Fruit fly (Drosophila melanogaster) whole organism, embryonic: ENCODE measurements around the gene frj.

Experiments
- Ada2b ChIP-seq: fragments of 200-800 bp; sonication (Bioruptor generic); IDR thresholded peaks from 2 replicates; pipeline ENCODE4 v1.3.6; 2022; ENCODE audit warnings: missing biosample characterization, missing genetic modification characterization
- Atf3 ChIP-seq: fragments of 200-800 bp; sonication (Bioruptor generic); optimal IDR thresholded peaks from 3 replicates; lab custom pipeline; 2016; ENCODE audit warnings: missing biosample characterization, missing genetic modification characterization
- CG10979 ChIP-seq: fragments of 200-800 bp; sonication (Bioruptor generic); optimal IDR thresholded peaks from 2 replicates; lab custom pipeline; 2018; ENCODE audit warnings: missing biosample characterization, mild to moderate bottlenecking, missing genetic modification characterization, moderate library complexity
- CG11085 ChIP-seq: fragments of 200-800 bp; sonication (Bioruptor generic); IDR thresholded peaks from 2 replicates; pipeline ENCODE4 v1.3.6; 2022; ENCODE audit warnings: missing biosample characterization, missing genetic modification characterization
- CG12219 ChIP-seq: fragments of 200-800 bp; sonication (Bioruptor generic); optimal IDR thresholded peaks from 3 replicates; lab custom pipeline; 2018; ENCODE audit warnings: missing biosample characterization, mild to moderate bottlenecking, missing genetic modification characterization
- CG12299 ChIP-seq: fragments of 200-800 bp; sonication (Bioruptor generic); optimal IDR thresholded peaks from 2 replicates; lab custom pipeline; 2018; ENCODE audit warnings: missing biosample characterization, mild to moderate bottlenecking, missing genetic modification characterization
- CG1233 ChIP-seq: fragments of 200-800 bp; sonication (Bioruptor generic); optimal IDR thresholded peaks from 4 replicates; lab custom pipeline; 2018; ENCODE audit warnings: missing biosample characterization, mild to moderate bottlenecking, missing genetic modification characterization
- CG15696 ChIP-seq: fragments of 200-800 bp; sonication (Bioruptor generic); optimal IDR thresholded peaks from 2 replicates; lab custom pipeline; 2019; ENCODE audit warnings: missing biosample characterization, mild to moderate bottlenecking, missing genetic modification characterization, moderate library complexity
- CG16779 ChIP-seq: fragments of 200-800 bp; sonication (Bioruptor generic); IDR thresholded peaks from 2 replicates; pipeline ENCODE4 v1.3.6; 2022; ENCODE audit warnings: missing biosample characterization, missing genetic modification characterization
- CG16815 ChIP-seq: fragments of 200-800 bp; sonication (Bioruptor generic); optimal IDR thresholded peaks from 3 replicates; lab custom pipeline; 2017; ENCODE audit warnings: missing biosample characterization, mild to moderate bottlenecking, missing genetic modification characterization
- CG16863 ChIP-seq: fragments of 200-800 bp; sonication (Bioruptor generic); optimal IDR thresholded peaks from 3 replicates; lab custom pipeline; 2016; ENCODE audit warnings: missing biosample characterization, missing genetic modification characterization
- CG17568 ChIP-seq: fragments of 200-800 bp; sonication (Bioruptor generic); optimal IDR thresholded peaks from 2 replicates; lab custom pipeline; 2018; ENCODE audit warnings: missing biosample characterization, mild to moderate bottlenecking, missing genetic modification characterization, moderate library complexity
- CG17802 ChIP-seq: fragments of 200-800 bp; sonication (Bioruptor generic); optimal IDR thresholded peaks from 2 replicates; lab custom pipeline; 2018; ENCODE audit warnings: missing biosample characterization, mild to moderate bottlenecking, missing genetic modification characterization, moderate library complexity
- CG18262 ChIP-seq: fragments of 200-800 bp; optimal IDR thresholded peaks from 3 replicates; lab custom pipeline; 2019; ENCODE audit warnings: missing biosample characterization, mild to moderate bottlenecking, missing genetic modification characterization, moderate library complexity
- CG2116 ChIP-seq: fragments of 200-800 bp; sonication (Bioruptor generic); optimal IDR thresholded peaks from 3 replicates; lab custom pipeline; 2018; ENCODE audit warnings: missing biosample characterization, mild to moderate bottlenecking, missing genetic modification characterization
- CG2202 ChIP-seq: fragments of 200-800 bp; sonication (Bioruptor generic); optimal IDR thresholded peaks from 2 replicates; lab custom pipeline; 2018; ENCODE audit warnings: missing biosample characterization, mild to moderate bottlenecking, missing genetic modification characterization
- CG2712 ChIP-seq: fragments of 200-800 bp; optimal IDR thresholded peaks from 3 replicates; lab custom pipeline; 2019; ENCODE audit warnings: missing biosample characterization, mild to moderate bottlenecking, missing genetic modification characterization, moderate library complexity
- CG4282 ChIP-seq: fragments of 200-800 bp; sonication (Bioruptor generic); optimal IDR thresholded peaks from 2 replicates; lab custom pipeline; 2016; ENCODE audit warnings: missing biosample characterization, missing genetic modification characterization
- CG7987 ChIP-seq: fragments of 200-800 bp; sonication (Bioruptor generic); optimal IDR thresholded peaks from 2 replicates; lab custom pipeline; 2018; ENCODE audit warnings: missing biosample characterization, mild to moderate bottlenecking, missing genetic modification characterization, moderate library complexity
- CG8089 ChIP-seq: fragments of 200-800 bp; sonication (Bioruptor generic); optimal IDR thresholded peaks from 3 replicates; lab custom pipeline; 2016; ENCODE audit warnings: missing biosample characterization, missing genetic modification characterization
- CG8359 ChIP-seq: fragments of 200-800 bp; sonication (Bioruptor generic); optimal IDR thresholded peaks from 2 replicates; lab custom pipeline; 2017; ENCODE audit warnings: missing biosample characterization, mild to moderate bottlenecking, missing genetic modification characterization, borderline replicate concordance
- D19B ChIP-seq: fragments of 200-800 bp; sonication (Bioruptor generic); optimal IDR thresholded peaks from 2 replicates; lab custom pipeline; 2017; ENCODE audit warnings: missing biosample characterization, mild to moderate bottlenecking, missing genetic modification characterization
- Dll ChIP-seq: fragments of 200-800 bp; sonication (Bioruptor generic); IDR thresholded peaks from 4 replicates; pipeline ENCODE4 v1.3.6; 2022; ENCODE audit warnings: missing biosample characterization, missing genetic modification characterization; ENCODE audit not compliant: partially characterized antibody
- Dref ChIP-seq: fragments of 200-800 bp; sonication (Bioruptor generic); IDR thresholded peaks from 2 replicates; pipeline ENCODE4 v1.3.6; 2022; ENCODE audit warnings: missing biosample characterization, missing genetic modification characterization
- H15 ChIP-seq: fragments of 200-800 bp; sonication (Bioruptor generic); IDR thresholded peaks from 3 replicates; pipeline ENCODE4 v1.3.6; 2022; ENCODE audit warnings: missing biosample characterization, missing genetic modification characterization
- Hr39 ChIP-seq: fragments of >200 bp; optimal IDR thresholded peaks from 2 replicates; lab custom pipeline; 2017
- Hsf ChIP-seq: fragments of 200-800 bp; sonication (Bioruptor generic); optimal IDR thresholded peaks from 3 replicates; lab custom pipeline; 2016; ENCODE audit warnings: missing biosample characterization, missing genetic modification characterization
- Meics ChIP-seq: fragments of 200-800 bp; sonication (Bioruptor generic); optimal IDR thresholded peaks from 2 replicates; lab custom pipeline; 2017; ENCODE audit warnings: missing biosample characterization, mild to moderate bottlenecking, missing genetic modification characterization
- Usf ChIP-seq: fragments of 200-800 bp; sonication (Bioruptor generic); optimal IDR thresholded peaks from 2 replicates; lab custom pipeline; 2017; ENCODE audit warnings: missing genotype, missing biosample characterization, missing genetic modification characterization
- bab2 ChIP-seq: fragments of 200-800 bp; sonication (Bioruptor generic); optimal IDR thresholded peaks from 2 replicates; lab custom pipeline; 2016; ENCODE audit warnings: missing biosample characterization, missing genetic modification characterization
- bigmax ChIP-seq: fragments of 200-800 bp; sonication (Bioruptor generic); optimal IDR thresholded peaks from 2 replicates; lab custom pipeline; 2018; ENCODE audit warnings: missing biosample characterization, mild to moderate bottlenecking, missing genetic modification characterization
- btn ChIP-seq: fragments of 200-800 bp; sonication (Bioruptor generic); optimal IDR thresholded peaks from 2 replicates; lab custom pipeline; 2016; ENCODE audit warnings: missing biosample characterization, missing genetic modification characterization
- ci ChIP-seq: fragments of 200-800 bp; sonication (Bioruptor generic); IDR thresholded peaks from 3 replicates; pipeline ENCODE4 v1.3.6; 2022; ENCODE audit warnings: missing biosample characterization, missing genetic modification characterization
- dati ChIP-seq: fragments of 200-800 bp; sonication (Bioruptor generic); IDR thresholded peaks from 2 replicates; pipeline ENCODE4 v1.3.6; 2022; ENCODE audit warnings: missing biosample characterization, missing genetic modification characterization
- dm ChIP-seq: fragments of 200-800 bp; sonication (Bioruptor generic); optimal IDR thresholded peaks from 3 replicates; lab custom pipeline; 2016; ENCODE audit warnings: missing biosample characterization, missing genetic modification characterization
- dpn ChIP-seq, 2 experiments: fragments of 200-800 bp; sonication (Bioruptor generic); optimal IDR thresholded peaks; 3 replicates each; lab custom pipeline; 2016; ENCODE audit warnings: missing biosample characterization in 2 of 2, missing genetic modification characterization in 2 of 2
- emc ChIP-seq: fragments of 200-800 bp; sonication (Bioruptor generic); optimal IDR thresholded peaks from 2 replicates; lab custom pipeline; 2016; ENCODE audit warnings: missing biosample characterization, missing genetic modification characterization
- fru ChIP-seq: fragments of >200 bp; optimal IDR thresholded peaks from 2 replicates; lab custom pipeline; 2017
- gfzf ChIP-seq: fragments of 200-800 bp; sonication (Bioruptor generic); optimal IDR thresholded peaks from 2 replicates; lab custom pipeline; 2016; ENCODE audit warnings: missing biosample characterization, mild to moderate bottlenecking, missing genetic modification characterization, moderate library complexity
- hth ChIP-seq: fragments of >200 bp; optimal IDR thresholded peaks from 2 replicates; lab custom pipeline; 2017; ENCODE audit warnings: inconsistent platforms
- kah ChIP-seq: fragments of 200-800 bp; sonication (Bioruptor generic); optimal IDR thresholded peaks from 2 replicates; lab custom pipeline; 2018; ENCODE audit warnings: missing biosample characterization, mild to moderate bottlenecking, missing genetic modification characterization
- kni ChIP-seq: fragments of 200-800 bp; sonication (Bioruptor generic); optimal IDR thresholded peaks from 3 replicates; lab custom pipeline; 2017; ENCODE audit warnings: mild to moderate bottlenecking, missing biosample characterization, missing genetic modification reagents, missing genetic modification characterization
- knrl ChIP-seq: fragments of 200-800 bp; sonication (Bioruptor generic); IDR thresholded peaks from 3 replicates; pipeline ENCODE4 v1.3.6; 2022; ENCODE audit warnings: missing biosample characterization, missing genetic modification characterization; ENCODE audit not compliant: partially characterized antibody
- mirr ChIP-seq: fragments of 200-800 bp; sonication (Bioruptor generic); optimal IDR thresholded peaks from 3 replicates; lab custom pipeline; 2018; ENCODE audit warnings: missing biosample characterization, mild to moderate bottlenecking, missing genetic modification characterization
- onecut ChIP-seq: fragments of 200-800 bp; sonication (Bioruptor generic); IDR thresholded peaks from 2 replicates; pipeline ENCODE4 v1.3.6; 2022; ENCODE audit warnings: missing biosample characterization, missing genetic modification characterization
- otp ChIP-seq: fragments of 200-800 bp; sonication (Bioruptor generic); IDR thresholded peaks from 3 replicates; pipeline ENCODE4, ENCODE4 v1.3.6; 2022; ENCODE audit warnings: missing biosample characterization, missing genetic modification characterization
- p53 ChIP-seq: fragments of 200-800 bp; sonication (Bioruptor generic); optimal IDR thresholded peaks from 2 replicates; lab custom pipeline; 2016; ENCODE audit warnings: missing biosample characterization, missing genetic modification characterization
- peb ChIP-seq: fragments of 200-800 bp; sonication (Bioruptor generic); IDR thresholded peaks from 2 replicates; pipeline ENCODE4 v1.3.6; 2022; ENCODE audit warnings: missing biosample characterization, missing genetic modification characterization
- run ChIP-seq: fragments of 200-800 bp; sonication (Bioruptor generic); optimal IDR thresholded peaks from 3 replicates; lab custom pipeline; 2018; ENCODE audit warnings: missing biosample characterization, mild to moderate bottlenecking, missing genetic modification characterization
- sim ChIP-seq: fragments of 200-800 bp; sonication (Bioruptor generic); IDR thresholded peaks from 2 replicates; pipeline ENCODE4 v1.3.6; 2022; ENCODE audit warnings: missing biosample characterization, missing genetic modification characterization
- slou ChIP-seq: fragments of 200-800 bp; sonication (Bioruptor generic); optimal IDR thresholded peaks from 3 replicates; lab custom pipeline; 2016; ENCODE audit warnings: missing biosample characterization, missing genetic modification characterization
- toy ChIP-seq: fragments of 200-800 bp; sonication (Bioruptor generic); IDR thresholded peaks from 2 replicates; pipeline ENCODE4 v1.3.6; 2022; ENCODE audit warnings: missing biosample characterization, missing genetic modification characterization

Gene frj

DNA sequence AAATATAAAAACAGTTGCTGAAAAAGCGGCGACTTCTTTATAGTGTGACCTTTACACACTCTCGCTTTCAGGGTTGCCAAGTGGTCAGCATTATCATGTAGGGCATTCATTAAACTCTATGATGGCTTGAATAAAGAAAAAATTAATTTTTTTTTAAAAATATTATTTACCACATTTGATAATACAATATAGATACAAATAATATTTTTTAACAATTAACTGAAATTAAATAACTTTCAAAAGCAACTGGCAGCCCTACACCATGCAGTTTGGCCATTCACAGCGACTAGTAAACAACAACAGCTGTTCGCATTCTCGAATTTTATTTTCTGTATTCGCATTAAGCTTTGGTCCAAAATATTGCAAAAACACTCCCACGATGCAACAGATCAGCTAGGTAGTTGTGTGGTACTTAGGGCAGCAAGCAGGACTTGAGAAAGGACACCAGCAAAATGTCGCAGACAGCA lies 35.0 kb downstream of the frj start, which contains the start of the genes Phf5a and CG31638 (continued):
- no peak for TF ChIP-seq CG4282 (GFP tag; lab: Kevin White, UChicago)
- peak; percentile 58 for TF ChIP-seq CG12299 (tag; lab: Kevin White, UChicago)
- TF ChIP-seq Hr39 = no peak
- no peak for TF ChIP-seq fru (lab: Kevin White, UChicago)
- peak; percentile 87 for TF ChIP-seq run (tag; lab: Kevin White, UChicago)
- TF ChIP-seq CG10979 (tag; lab: Kevin White, UChicago) = peak; percentile 95
- peak; percentile 81; the same call in 2 of the 3 replicates for TF ChIP-seq otp (GFP tag; lab: Robert Waterston, UW)
- TF ChIP-seq kah (GFP tag; lab: Kevin White, UChicago) = peak; percentile 78
- TF ChIP-seq btn = no peak
- peak; percentile 52 for TF ChIP-seq Atf3 (GFP tag; lab: Kevin White, UChicago)
- peak; percentile 33 for TF ChIP-seq CG16863 (GFP tag; lab: Kevin White, UChicago)
- TF ChIP-seq emc = no peak
- 0 out of 4 replicates have a peak, but pooled peaks have one; percentile 52 for TF ChIP-seq Dll
- no peak for TF ChIP-seq sim (GFP tag; lab: Robert Waterston, UW)
- peak; percentile 88 for TF ChIP-seq dati
- no peak for TF ChIP-seq hth (lab: Kevin White, UChicago)
- TF ChIP-seq CG18262 (tag; lab: Kevin White, UChicago) = peak; percentile 96
- TF ChIP-seq CG17802 (tag; lab: Kevin White, UChicago) = peak; percentile 88
- no peak for TF ChIP-seq p53 (GFP tag; lab: Kevin White, UChicago)
- peak; percentile 73 for TF ChIP-seq CG8359 (GFP tag; lab: Kevin White, UChicago)
- TF ChIP-seq bigmax (GFP tag; lab: Kevin White, UChicago) = peak; percentile 54
- peak; percentile 83 for TF ChIP-seq slou (GFP tag; lab: Kevin White, UChicago)
- TF ChIP-seq CG1233 (GFP tag; lab: Kevin White, UChicago) = peak; percentile 95
- no peak for TF ChIP-seq CG17568 (GFP tag; lab: Kevin White, UChicago)
- TF ChIP-seq Hsf (GFP tag; lab: Kevin White, UChicago) = peak; percentile 28
- TF ChIP-seq CG2116 (GFP tag; lab: Kevin White, UChicago) = peak; percentile 78
- peak; percentile 70 for TF ChIP-seq mirr (GFP tag; lab: Kevin White, UChicago)
- peak; percentile 90 for TF ChIP-seq CG2202
- peak; percentile 94 for TF ChIP-seq peb (GFP tag; lab: Robert Waterston, UW)
- peak; percentile 57 for TF ChIP-seq knrl
- TF ChIP-seq dm (GFP tag; lab: Kevin White, UChicago) = peak; percentile 54
- TF ChIP-seq CG12219 (GFP tag; lab: Kevin White, UChicago) = peak; percentile 83
- TF ChIP-seq bab2 (GFP tag; lab: Kevin White, UChicago) = peak; percentile 13
- TF ChIP-seq CG8089 (GFP tag; lab: Kevin White, UChicago) = peak; percentile 72
- TF ChIP-seq toy (GFP tag; lab: Robert Waterston, UW) = peak; percentile 90
- TF ChIP-seq CG2712 = peak; percentile 98
- peak; percentile 97 for TF ChIP-seq CG11085 (GFP tag; lab: Robert Waterston, UW)
- TF ChIP-seq CG7987 = peak; percentile 85
- TF ChIP-seq kni = peak; percentile 54
- peak; percentile 28; the same call in 1 of the 2 replicates for TF ChIP-seq onecut (GFP tag; lab: Robert Waterston, UW)
- no peak for TF ChIP-seq Dref (GFP tag; lab: Robert Waterston, UW)
- peak; percentile 96 for TF ChIP-seq Meics (GFP tag; lab: Kevin White, UChicago)
- peak; percentile 58 for TF ChIP-seq Usf (GFP tag; lab: Kevin White, UChicago)
- peak; percentile 43 for TF ChIP-seq gfzf
- TF ChIP-seq CG15696 = peak; percentile 97
- peak; percentile 84 for TF ChIP-seq D19B (GFP tag; lab: Kevin White, UChicago)
- peak; percentile 54 for TF ChIP-seq Ada2b (GFP tag; lab: Robert Waterston, UW)
- peak; percentile 96 for TF ChIP-seq H15 (GFP tag; lab: Robert Waterston, UW)
- peak; percentile 92 for TF ChIP-seq ci (GFP tag; lab: Robert Waterston, UW)
- peak; percentile 73 for TF ChIP-seq CG16815
- peak; percentile 73 for TF ChIP-seq CG16779
- TF ChIP-seq dpn (GFP tag; optimal IDR thresholded peaks at IDR 0.05; lab: Kevin White, UChicago) = peak; percentile 66 to 92
